Worm (Caenorhabditis elegans) whole organism, L4 larva: Measurements from ENCODE around the gene mocs-1.
A peak's percentile ranks its signal among the peaks of the same experiment; 100 is the strongest.

Experiments
- F10B5.3 ChIP-seq: sonication (generic microtip); optimal IDR thresholded peaks from 2 replicates; lab custom pipeline; 2016; ENCODE audit warnings: mild to moderate bottlenecking, missing genetic modification characterization, missing compliant biosample characterization
- F49E8.2 ChIP-seq: sonication (generic microtip); optimal IDR thresholded peaks from 2 replicates; lab custom pipeline; 2016; ENCODE audit warnings: missing compliant biosample characterization, mild to moderate bottlenecking, missing genetic modification characterization, borderline replicate concordance
- T20F7.1 ChIP-seq: fragments of 200-800 bp; sonication (Bioruptor generic); optimal IDR thresholded peaks from 2 replicates; lab custom pipeline; 2018; ENCODE audit warnings: mild to moderate bottlenecking, missing genetic modification characterization, missing compliant biosample characterization
- T26A8.4 ChIP-seq: fragments of 200-800 bp; sonication (Bioruptor generic); IDR thresholded peaks from 2 replicates; pipeline ENCODE4 v1.3.6; 2022; ENCODE audit warnings: missing genetic modification characterization, missing compliant biosample characterization
- Y105C5A.15 ChIP-seq: fragments of 200-800 bp; sonication (Bioruptor generic); IDR thresholded peaks from 2 replicates; pipeline ENCODE4 v1.3.6; 2022; ENCODE audit warnings: missing genetic modification characterization, missing compliant biosample characterization
- Y5F2A.4 ChIP-seq: fragments of 200-800 bp; sonication (Bioruptor generic); optimal IDR thresholded peaks from 2 replicates; lab custom pipeline; 2018; ENCODE audit warnings: mild to moderate bottlenecking, missing genetic modification characterization, missing compliant biosample characterization
- Y75B8A.6 ChIP-seq: fragments of 200-800 bp; sonication (Bioruptor generic); IDR thresholded peaks from 2 replicates; pipeline ENCODE4 v1.3.6; 2022; ENCODE audit warnings: missing genetic modification reagents, missing genetic modification characterization, missing compliant biosample characterization
- ZK546.5 ChIP-seq, 2 experiments: sonication (generic microtip); optimal IDR thresholded peaks; 2 replicates each; lab custom pipeline; 2017; ENCODE audit warnings: missing biosample characterization in 2 of 2, missing genetic modification characterization in 2 of 2
- aha-1 ChIP-seq: fragments of 150-350 bp; peaks from one replicate; lab custom pipeline; 2014; ENCODE audit warnings: missing biosample characterization, missing genetic modification characterization
- ama-1 ChIP-seq: fragments of 150-350 bp; optimal IDR thresholded peaks from 2 replicates; lab custom pipeline; 2014; ENCODE audit warnings: inconsistent platforms, mixed read lengths
- ceh-20 ChIP-seq: fragments of 200-800 bp; sonication (Bioruptor generic); IDR thresholded peaks from 2 replicates; pipeline ENCODE4 v1.3.6; 2022; ENCODE audit warnings: missing genetic modification reagents, missing genetic modification characterization, missing compliant biosample characterization
- ceh-44 ChIP-seq: fragments of 200-800 bp; sonication (Bioruptor generic); IDR thresholded peaks from 2 replicates; pipeline ENCODE4 v1.3.6; 2022; ENCODE audit warnings: missing genetic modification reagents, missing genetic modification characterization, missing compliant biosample characterization
- ceh-62 ChIP-seq: sonication (generic microtip); optimal IDR thresholded peaks from 2 replicates; lab custom pipeline; 2017; ENCODE audit warnings: missing biosample characterization, missing genetic modification characterization
- ces-1 ChIP-seq: fragments of 150-350 bp; sonication (generic microtip); optimal IDR thresholded peaks from 4 replicates; lab custom pipeline; 2014; ENCODE audit warnings: missing biosample characterization, missing genetic modification reagents, missing genetic modification characterization
- cey-2 ChIP-seq: sonication (generic microtip); optimal IDR thresholded peaks from 3 replicates; lab custom pipeline; 2017; ENCODE audit warnings: missing genetic modification characterization, mild to moderate bottlenecking, missing compliant biosample characterization, antibody characterized with exemption, borderline replicate concordance; ENCODE audit not compliant: insufficient read depth
- ctbp-1 ChIP-seq: fragments of 200-800 bp; sonication (Bioruptor generic); IDR thresholded peaks from 2 replicates; pipeline ENCODE4 v1.3.6; 2022; ENCODE audit warnings: missing genetic modification reagents, missing genetic modification characterization, missing compliant biosample characterization
- daf-12 ChIP-seq: fragments of 150-350 bp; optimal IDR thresholded peaks from 2 replicates; lab custom pipeline; 2014; ENCODE audit warnings: missing biosample characterization, missing genetic modification reagents, missing genetic modification characterization
- dmd-9 ChIP-seq: fragments of 200-800 bp; sonication (Bioruptor generic); IDR thresholded peaks from 2 replicates; pipeline ENCODE4 v1.3.6; 2022; ENCODE audit warnings: missing genetic modification reagents, missing genetic modification characterization, missing compliant biosample characterization
- duxl-1 ChIP-seq: sonication (generic microtip); optimal IDR thresholded peaks from 2 replicates; lab custom pipeline; 2016; ENCODE audit warnings: mild to moderate bottlenecking, missing genetic modification characterization, moderate library complexity, missing compliant biosample characterization; ENCODE audit not compliant: poor library complexity
- hif-1 ChIP-seq, 2 experiments: sonication (generic microtip); optimal IDR thresholded peaks; 2 replicates each; lab custom pipeline; 2016 to 2017; ENCODE audit warnings: missing compliant biosample characterization in 2 of 2, missing genetic modification characterization in 2 of 2, missing genetic modification reagents in 2 of 2, missing genotype in 2 of 2, mild to moderate bottlenecking in 1 of 2
- hlh-11 ChIP-seq: fragments of 200-800 bp; sonication (Bioruptor generic); optimal IDR thresholded peaks from 2 replicates; lab custom pipeline; 2018; ENCODE audit warnings: mild to moderate bottlenecking, missing genetic modification characterization, missing compliant biosample characterization
- lin-13 ChIP-seq: fragments of 150-350 bp; optimal IDR thresholded peaks from 2 replicates; lab custom pipeline; 2014; ENCODE audit warnings: missing biosample characterization, missing genetic modification reagents, missing genetic modification characterization
- lin-15B ChIP-seq: fragments of 150-350 bp; sonication (generic microtip); optimal IDR thresholded peaks from 3 replicates; lab custom pipeline; 2014; ENCODE audit warnings: missing biosample characterization, missing genetic modification characterization
- lin-38 ChIP-seq: fragments of 200-800 bp; sonication (Bioruptor generic); IDR thresholded peaks from 2 replicates; pipeline ENCODE4 v1.3.6; 2022; ENCODE audit warnings: missing genetic modification reagents, missing genetic modification characterization, missing compliant biosample characterization
- lin-39 ChIP-seq: fragments of 150-350 bp; optimal IDR thresholded peaks from 2 replicates; lab custom pipeline; 2014; ENCODE audit warnings: missing biosample characterization, missing genetic modification reagents, missing genetic modification characterization
- mes-2 ChIP-seq: sonication (generic microtip); optimal IDR thresholded peaks from 2 replicates; lab custom pipeline; 2016; ENCODE audit warnings: missing genotype, mild to moderate bottlenecking, missing genetic modification characterization, missing compliant biosample characterization; ENCODE audit not compliant: poor library complexity, severe bottlenecking
- mxl-2 ChIP-seq: fragments of 200-800 bp; sonication (Bioruptor generic); conservative IDR thresholded peaks from 2 replicates; pipeline ENCODE4 v1.3.6; 2022; ENCODE audit warnings: missing genetic modification reagents, missing genetic modification characterization, missing compliant biosample characterization
- mxl-3 ChIP-seq: fragments of 200-800 bp; sonication (Bioruptor generic); optimal IDR thresholded peaks from 2 replicates; lab custom pipeline; 2018; ENCODE audit warnings: mild to moderate bottlenecking, missing genetic modification characterization, missing compliant biosample characterization
- nhr-111 ChIP-seq: fragments of 200-800 bp; sonication (Bioruptor generic); optimal IDR thresholded peaks from 2 replicates; lab custom pipeline; 2018; ENCODE audit warnings: mild to moderate bottlenecking, missing genetic modification characterization, missing compliant biosample characterization
- nhr-237 ChIP-seq: sonication (generic microtip); optimal IDR thresholded peaks from 2 replicates; lab custom pipeline; 2017; ENCODE audit warnings: missing biosample characterization, missing genetic modification characterization
- nhr-25 ChIP-seq: sonication (generic microtip); optimal IDR thresholded peaks from 2 replicates; lab custom pipeline; 2017; ENCODE audit warnings: missing genetic modification characterization, mild to moderate bottlenecking, missing compliant biosample characterization, antibody characterized with exemption, moderate library complexity, borderline replicate concordance; ENCODE audit not compliant: insufficient read depth
- nhr-28 ChIP-seq: fragments of 150-350 bp; optimal IDR thresholded peaks from 2 replicates; lab custom pipeline; 2014; ENCODE audit warnings: missing biosample characterization, missing genetic modification characterization
- nhr-41 ChIP-seq: fragments of 200-800 bp; sonication (Bioruptor generic); IDR thresholded peaks from 2 replicates; pipeline ENCODE4 v1.3.6; 2022; ENCODE audit warnings: missing genetic modification reagents, missing genetic modification characterization, missing compliant biosample characterization
- nhr-42 ChIP-seq: fragments of 200-800 bp; sonication (Bioruptor generic); IDR thresholded peaks from 2 replicates; pipeline ENCODE4 v1.3.6; 2022; ENCODE audit warnings: missing genetic modification characterization, missing compliant biosample characterization
- nhr-48 ChIP-seq: sonication (generic microtip); optimal IDR thresholded peaks from 2 replicates; lab custom pipeline; 2016; ENCODE audit warnings: mild to moderate bottlenecking, missing genetic modification characterization, missing compliant biosample characterization
- nhr-6 ChIP-seq: fragments of 150-350 bp; optimal IDR thresholded peaks from 2 replicates; lab custom pipeline; 2014; ENCODE audit warnings: missing biosample characterization, missing genetic modification characterization
- nhr-76 ChIP-seq: fragments of 150-350 bp; optimal IDR thresholded peaks from 2 replicates; lab custom pipeline; 2014; ENCODE audit warnings: missing biosample characterization, missing genetic modification characterization
- pha-4 ChIP-seq, 2 experiments: fragments of 150-350 bp in 1 of 2; fragments of 200-800 bp in 1 of 2; sonication (Bioruptor generic) in 1 of 2; IDR thresholded peaks in 1 of 2; optimal IDR thresholded peaks in 1 of 2; 2 replicates each; pipeline versions ENCODE4 v1.3.6 to Lab custom; 2014 to 2022; ENCODE audit warnings: missing genetic modification characterization in 2 of 2, missing genetic modification reagents in 2 of 2, missing biosample characterization in 1 of 2, missing compliant biosample characterization in 1 of 2
- php-3 ChIP-seq: fragments of 200-800 bp; sonication (Bioruptor generic); IDR thresholded peaks from 2 replicates; pipeline ENCODE4 v1.3.6; 2022; ENCODE audit warnings: missing genetic modification reagents, missing genetic modification characterization, missing compliant biosample characterization
- pqm-1 ChIP-seq: sonication (generic microtip); optimal IDR thresholded peaks from 2 replicates; lab custom pipeline; 2017; ENCODE audit warnings: missing biosample characterization, missing genetic modification characterization
- saeg-2 ChIP-seq: fragments of 200-800 bp; sonication (Bioruptor generic); IDR thresholded peaks from 2 replicates; pipeline ENCODE4 v1.3.6; 2022; ENCODE audit warnings: missing genetic modification reagents, missing genetic modification characterization, missing compliant biosample characterization
- skn-1 ChIP-seq: fragments of 150-350 bp; optimal IDR thresholded peaks from 2 replicates; lab custom pipeline; 2014; ENCODE audit warnings: missing biosample characterization, missing genetic modification characterization
- spr-1 ChIP-seq: sonication (generic microtip); optimal IDR thresholded peaks from 2 replicates; lab custom pipeline; 2016; ENCODE audit warnings: mild to moderate bottlenecking, missing genetic modification characterization, missing compliant biosample characterization
- spr-3 ChIP-seq: fragments of 200-800 bp; sonication (Bioruptor generic); optimal IDR thresholded peaks from 2 replicates; lab custom pipeline; 2018; ENCODE audit warnings: mild to moderate bottlenecking, missing genetic modification characterization, missing compliant biosample characterization
- unc-39 ChIP-seq: sonication (generic microtip); optimal IDR thresholded peaks from 2 replicates; lab custom pipeline; 2017; ENCODE audit warnings: missing biosample characterization, missing genetic modification characterization
- vab-7 ChIP-seq: fragments of 200-800 bp; sonication (Bioruptor generic); IDR thresholded peaks from 2 replicates; pipeline ENCODE4 v1.3.6; 2022; ENCODE audit warnings: missing genetic modification reagents, missing genetic modification characterization, missing compliant biosample characterization
- zfp-3 ChIP-seq: fragments of 200-800 bp; sonication (Bioruptor generic); conservative IDR thresholded peaks from 2 replicates; pipeline ENCODE4 v1.3.6; 2022; ENCODE audit warnings: missing genetic modification reagents, missing genetic modification characterization, missing compliant biosample characterization
- zip-11 ChIP-seq: fragments of 200-800 bp; sonication (Bioruptor generic); IDR thresholded peaks from 2 replicates; pipeline ENCODE4 v1.3.6; 2022; ENCODE audit warnings: missing genetic modification characterization, missing compliant biosample characterization
- ztf-11 ChIP-seq: fragments of 150-350 bp; optimal IDR thresholded peaks from 2 replicates; lab custom pipeline; 2014; ENCODE audit warnings: missing biosample characterization, missing genetic modification characterization
- ztf-7 ChIP-seq: fragments of 150-350 bp; optimal IDR thresholded peaks from 2 replicates; lab custom pipeline; 2014; ENCODE audit warnings: missing biosample characterization, missing genetic modification characterization

Gene mocs-1

DNA sequence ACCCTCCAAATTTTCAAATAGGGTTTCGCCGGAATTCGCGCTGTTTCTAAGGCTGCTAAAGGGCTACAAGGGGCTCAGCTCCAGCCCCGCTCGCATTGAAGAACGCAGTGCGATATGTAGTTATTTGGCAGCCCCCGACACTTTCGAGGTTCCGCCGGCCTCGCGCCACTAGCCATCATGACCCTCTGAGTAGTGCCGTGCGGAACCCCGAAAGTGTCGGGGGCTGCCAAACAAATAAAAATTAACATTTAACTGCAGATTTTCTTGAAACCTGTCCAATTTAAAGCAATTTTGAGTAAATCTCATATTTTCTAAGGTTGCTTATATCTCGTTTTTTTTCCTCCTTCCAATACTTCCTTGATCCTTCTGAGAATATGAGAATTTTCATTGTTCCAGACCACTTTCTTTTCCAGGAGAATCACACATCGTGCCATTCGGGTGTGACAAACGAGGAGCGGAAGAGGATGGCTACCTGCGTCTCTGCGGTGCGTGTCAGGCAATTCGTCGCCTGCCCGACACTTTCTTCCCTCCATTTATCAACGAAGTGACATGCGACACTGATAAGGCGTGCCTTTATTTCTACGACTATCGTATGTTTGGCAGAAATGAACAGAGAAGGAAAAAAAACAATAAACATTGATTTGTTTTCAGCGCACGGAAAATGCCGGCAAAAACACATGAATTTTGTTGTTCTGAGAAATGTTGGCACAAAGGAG lies 16.7 kb downstream of the mocs-1 start (continued):
- TF ChIP-seq nhr-28 (tag; lab: Kevin White, UChicago) (peak; percentile 92), Y105C5A.15 (GFP tag; lab: Robert Waterston, UW) (no peak), T20F7.1 (GFP tag; lab: Kevin White, UChicago) (no peak), mes-2 (tag; lab: Kevin White, UChicago) (peak; percentile 21), pqm-1 (tag; lab: Kevin White, UChicago) (peak; percentile 63), spr-3 (GFP tag; lab: Kevin White, UChicago) (no peak), F49E8.2 (tag; lab: Kevin White, UChicago) (no peak), cey-2 (tag; lab: Kevin White, UChicago) (no peak), spr-1 (tag; lab: Kevin White, UChicago) (no peak), ceh-62 (tag; lab: Kevin White, UChicago) (no peak), nhr-25 (tag; lab: Kevin White, UChicago) (no peak), ceh-44 (no peak), php-3 (peak; percentile 80), daf-12 (tag; lab: Kevin White, UChicago) (no peak), F10B5.3 (tag; lab: Kevin White, UChicago) (no peak), lin-39 (tag; lab: Kevin White, UChicago) (no peak), ztf-11 (no peak), zip-11 (GFP tag; lab: Robert Waterston, UW) (no peak), nhr-48 (tag; lab: Kevin White, UChicago) (peak; percentile 38), vab-7 (GFP tag; lab: Robert Waterston, UW) (no peak), nhr-111 (GFP tag; lab: Kevin White, UChicago) (no peak), lin-13 (no peak), zfp-3 (GFP tag; lab: Robert Waterston, UW) (no peak), hif-1 (tag; optimal IDR thresholded peaks at IDR 0.05; lab: Kevin White, UChicago) (no peak), ztf-7 (tag; lab: Kevin White, UChicago) (no peak), ces-1 (GFP tag; lab: Kevin White, UChicago) (no peak), nhr-237 (tag; lab: Kevin White, UChicago) (no peak), ceh-20 (peak; percentile 74; the same call in 1 of the 2 replicates), lin-38 (GFP tag; lab: Robert Waterston, UW) (no peak), nhr-41 (GFP tag; lab: Robert Waterston, UW) (0 out of 2 replicates have a peak, but pooled peaks have one; percentile 8), mxl-3 (GFP tag; lab: Kevin White, UChicago) (peak; percentile 93), skn-1 (tag; lab: Kevin White, UChicago) (no peak), unc-39 (tag; lab: Kevin White, UChicago) (no peak), nhr-42 (GFP tag; lab: Robert Waterston, UW) (no peak), hlh-11 (tag; lab: Kevin White, UChicago) (peak; percentile 91), pha-4 (GFP tag; IDR thresholded peaks at IDR 0.05; lab: Robert Waterston, UW) (no peak), pha-4 (tag; optimal IDR thresholded peaks at IDR 0.05; lab: Kevin White, UChicago) (no peak), T26A8.4 (no peak), Y75B8A.6 (GFP tag; lab: Robert Waterston, UW) (no peak), mxl-2 (GFP tag; lab: Robert Waterston, UW) (no peak), aha-1 (no peak), saeg-2 (GFP tag; lab: Robert Waterston, UW) (no peak), nhr-76 (tag; lab: Kevin White, UChicago) (no peak), ctbp-1 (GFP tag; lab: Robert Waterston, UW) (no peak), dmd-9 (GFP tag; lab: Robert Waterston, UW) (no peak), lin-15B (tag; lab: Kevin White, UChicago) (no peak), Y5F2A.4 (GFP tag; lab: Kevin White, UChicago) (no peak), nhr-6 (no peak), duxl-1 (tag; lab: Kevin White, UChicago) (no peak), ama-1 (lab: Kevin White, UChicago) (no peak), ZK546.5 (tag; optimal IDR thresholded peaks at IDR 0.05; lab: Kevin White, UChicago) (no peak)
